Worm (Caenorhabditis elegans) whole organism, young adult: ENCODE results near the gene btb-18.

Experiments used
- Y67H2A.10 ChIP-seq: fragments of 200-800 bp; sonication (Bioruptor generic); conservative IDR thresholded peaks from 2 replicates; pipeline ENCODE4 v1.3.6; 2022; ENCODE audit warnings: missing genetic modification reagents, missing genetic modification characterization, missing compliant biosample characterization
- Y95B8A.8 ChIP-seq: fragments of 200-800 bp; sonication (Bioruptor generic); IDR thresholded peaks from 2 replicates; pipeline ENCODE4 v1.3.6; 2022; ENCODE audit warnings: missing genetic modification reagents, missing genetic modification characterization, missing compliant biosample characterization
- ama-1 ChIP-seq, 3 experiments: fragments of 150-350 bp in 1 of 3; sonication (generic microtip) in 2 of 3; optimal IDR thresholded peaks; 2 replicates each; lab custom pipeline; 2014 to 2018; ENCODE audit warnings: missing biosample characterization in 2 of 3, missing genetic modification characterization in 2 of 3, missing genetic modification reagents in 2 of 3
- lir-1 ChIP-seq: fragments of 200-800 bp; sonication (Bioruptor generic); conservative IDR thresholded peaks from 2 replicates; pipeline ENCODE4 v1.3.6; 2022; ENCODE audit warnings: missing genetic modification reagents, missing genetic modification characterization, missing compliant biosample characterization
- lsl-1 ChIP-seq: fragments of 200-800 bp; sonication (Bioruptor generic); optimal IDR thresholded peaks from 2 replicates; lab custom pipeline; 2018; ENCODE audit warnings: mild to moderate bottlenecking, missing genetic modification characterization, moderate library complexity, missing compliant biosample characterization

ce11 chrII:3303582-3303981 lies 5.6 kb downstream of the btb-18 start:
- TF ChIP-seq lir-1, result no peak
- TF ChIP-seq lsl-1 (GFP tag; lab: Kevin White, UChicago), result no peak
- no peak for TF ChIP-seq ama-1 (optimal IDR thresholded peaks at IDR 0.05; lab: Kevin White, UChicago)
- no peak for TF ChIP-seq ama-1 (GFP tag; optimal IDR thresholded peaks at IDR 0.05; lab: Kevin White, UChicago)
- no peak for TF ChIP-seq Y67H2A.10
- no peak for TF ChIP-seq Y95B8A.8 (GFP tag; lab: Robert Waterston, UW)
